Worm (Caenorhabditis elegans): ENCODE results near the gene spp-13.
A peak's percentile ranks its signal among the peaks of the same experiment; 100 is the strongest.

ce11 chrX:8429503-8429902, 11.2 kb upstream of the spp-13 start:
- TF ChIP-seq snpc-4 (GFP tag; optimal IDR thresholded peaks at IDR 0.05), result no peak
- TF ChIP-seq snpc-4 (tag; optimal IDR thresholded peaks at IDR 0.05), result peak in 2 of 4 experiments; percentile 88 to 89
- no peak for TF ChIP-seq pha-4 (tag; optimal IDR thresholded peaks at IDR 0.05)
- no peak for TF ChIP-seq ama-1 (optimal IDR thresholded peaks at IDR 0.05)
- no peak for TF ChIP-seq ama-1 (GFP tag; optimal IDR thresholded peaks at IDR 0.05)
- no peak for TF ChIP-seq Y53G8AR.9 (GFP tag; conservative IDR thresholded peaks at IDR 0.05)
- no peak for TF ChIP-seq Y56A3A.18 (GFP tag; IDR thresholded peaks at IDR 0.05)
- TF ChIP-seq die-1 (tag; optimal IDR thresholded peaks at IDR 0.05), result no peak
- no peak for TF ChIP-seq sptf-2 (GFP tag; optimal IDR thresholded peaks at IDR 0.05)
- no peak for TF ChIP-seq zim-3 (tag; optimal IDR thresholded peaks at IDR 0.05)
- TF ChIP-seq nhr-80 (tag; optimal IDR thresholded peaks at IDR 0.05), result no peak
- TF ChIP-seq nfya-1 (tag; optimal IDR thresholded peaks at IDR 0.05; ENCODE audit: borderline replicate concordance, insufficient read depth), result no peak
- no peak for TF ChIP-seq hmg-20 (GFP tag; IDR thresholded peaks at IDR 0.05)
- TF ChIP-seq unc-62 (GFP tag; optimal IDR thresholded peaks at IDR 0.05), result no peak
